5 fruit fly cellular contexts compared by ENCODE assay signal in genomic region chr3L:8289336-8290258, dm6.
A peak's percentile ranks its signal among the peaks of the same experiment; 100 is the strongest.
TF ChIP-seq lines count a peak whose summit lies in the region.

Gene cert (minus strand): TSS chr3L:8289870.

- TF ChIP-seq CTCF in whole organism, embryonic (GFP tag; optimal IDR thresholded peaks at IDR 0.05; lab: Kevin White, UChicago), result no peak

TF ChIP-seq in whole organism, adult, 20 proteins besides CTCF, POLR2A, EP300 and RAD21:
- TF ChIP-seq tj (GFP tag; optimal IDR thresholded peaks at IDR 0.05; lab: Kevin White, UChicago) (no peak), CG12768 (GFP tag; optimal IDR thresholded peaks at IDR 0.05; lab: Kevin White, UChicago) (peak; percentile 52), ovo (GFP tag; optimal IDR thresholded peaks at IDR 0.05; lab: Kevin White, UChicago) (no peak), CG7101 (tag; optimal IDR thresholded peaks at IDR 0.05; lab: Kevin White, UChicago) (no peak), pad (GFP tag; optimal IDR thresholded peaks at IDR 0.05; lab: Kevin White, UChicago) (peak; percentile 33), Crg-1 (GFP tag; optimal IDR thresholded peaks at IDR 0.05; lab: Kevin White, UChicago) (peak; percentile 43), CG1620 (GFP tag; optimal IDR thresholded peaks at IDR 0.05; lab: Kevin White, UChicago) (peak; percentile 2), CG14711 (tag; optimal IDR thresholded peaks at IDR 0.05; lab: Kevin White, UChicago) (peak; percentile 45), Hr96 (GFP tag; optimal IDR thresholded peaks at IDR 0.05; lab: Kevin White, UChicago) (peak; percentile 58), toe (GFP tag; optimal IDR thresholded peaks at IDR 0.05; lab: Kevin White, UChicago) (peak; percentile 52), CG5204 (GFP tag; optimal IDR thresholded peaks at IDR 0.05; lab: Kevin White, UChicago) (no peak), kay (GFP tag; lab: Kevin White, UChicago; ENCODE audit: borderline replicate concordance) (peak; percentile 11), Mnt (GFP tag; optimal IDR thresholded peaks at IDR 0.05; lab: Kevin White, UChicago) (no peak), CG7045 (GFP tag; optimal IDR thresholded peaks at IDR 0.05; lab: Kevin White, UChicago) (no peak), Clk (GFP tag; optimal IDR thresholded peaks at IDR 0.05; lab: Kevin White, UChicago) (no peak), cic (GFP tag; optimal IDR thresholded peaks at IDR 0.05; lab: Kevin White, UChicago) (peak; percentile 54), bab1 (GFP tag; optimal IDR thresholded peaks at IDR 0.05; lab: Kevin White, UChicago) (peak; percentile 32), CG33017 (tag; optimal IDR thresholded peaks at IDR 0.05; lab: Kevin White, UChicago) (no peak)

TF ChIP-seq in whole organism, embryonic, 481 proteins besides CTCF, POLR2A, EP300 and RAD21 (continues in another document):
- TF ChIP-seq CG7786 (GFP tag; optimal IDR thresholded peaks at IDR 0.05; lab: Kevin White, UChicago), result peak; percentile 36
- no peak for TF ChIP-seq CG10209 (GFP tag; optimal IDR thresholded peaks at IDR 0.05; lab: Kevin White, UChicago)
- TF ChIP-seq HLH3B (GFP tag; IDR thresholded peaks at IDR 0.05; lab: Robert Waterston, UW), result no peak
- TF ChIP-seq CG2116 (GFP tag; optimal IDR thresholded peaks at IDR 0.05; lab: Kevin White, UChicago), result peak; percentile 92
- peak; percentile 62; the same call in 1 of the 4 replicates for TF ChIP-seq chinmo (GFP tag; IDR thresholded peaks at IDR 0.05; lab: Robert Waterston, UW; ENCODE audit: partially characterized antibody)
- peak; percentile 81; the same call in 2 of the 3 replicates for TF ChIP-seq CG34422 (GFP tag; IDR thresholded peaks at IDR 0.05; lab: Robert Waterston, UW)
- peak; percentile 34 for TF ChIP-seq Hsf (GFP tag; optimal IDR thresholded peaks at IDR 0.05; lab: Kevin White, UChicago)
- peak; percentile 37 for TF ChIP-seq gsb-n (tag; optimal IDR thresholded peaks at IDR 0.05; lab: Kevin White, UChicago)
- TF ChIP-seq CG13296 (GFP tag; optimal IDR thresholded peaks at IDR 0.05; lab: Kevin White, UChicago), result peak; percentile 8
- TF ChIP-seq Hand (GFP tag; optimal IDR thresholded peaks at IDR 0.05; lab: Kevin White, UChicago), result peak; percentile 18
- no peak for TF ChIP-seq Hmx (GFP tag; optimal IDR thresholded peaks at IDR 0.05; lab: Kevin White, UChicago)
- TF ChIP-seq hb (GFP tag; IDR thresholded peaks at IDR 0.05; lab: Robert Waterston, UW; ENCODE audit: partially characterized antibody), result peak; percentile 86
- TF ChIP-seq Elba2 (GFP tag; optimal IDR thresholded peaks at IDR 0.05; lab: Kevin White, UChicago), result no peak
- peak; percentile 31 for TF ChIP-seq CG4854 (GFP tag; optimal IDR thresholded peaks at IDR 0.05; lab: Kevin White, UChicago)
- TF ChIP-seq CG30403 (GFP tag; optimal IDR thresholded peaks at IDR 0.05; lab: Kevin White, UChicago), result peak; percentile 47
- no peak for TF ChIP-seq CG9817 (tag; optimal IDR thresholded peaks at IDR 0.05; lab: Kevin White, UChicago)
- TF ChIP-seq Scr (GFP tag; IDR thresholded peaks at IDR 0.05; lab: Robert Waterston, UW; ENCODE audit: partially characterized antibody), result peak; percentile 92
- peak; percentile 57 for TF ChIP-seq phol (tag; optimal IDR thresholded peaks at IDR 0.05; lab: Kevin White, UChicago)

TF ChIP-seq in whole organism, prepupa, 60 proteins besides CTCF, POLR2A, EP300 and RAD21 (continues in another document):
- TF ChIP-seq CG6854 (GFP tag; optimal IDR thresholded peaks at IDR 0.05; lab: Kevin White, UChicago) (peak; percentile 55), salr (GFP tag; optimal IDR thresholded peaks at IDR 0.05; lab: Kevin White, UChicago) (peak in 1 of 2 experiments; percentile 11), cyc (GFP tag; optimal IDR thresholded peaks at IDR 0.05; lab: Kevin White, UChicago) (peak; percentile 9), Sox14 (GFP tag; optimal IDR thresholded peaks at IDR 0.05; lab: Kevin White, UChicago) (peak; percentile 59), CG3919 (GFP tag; optimal IDR thresholded peaks at IDR 0.05; lab: Kevin White, UChicago) (peak; percentile 63), CG31627 (GFP tag; optimal IDR thresholded peaks at IDR 0.05; lab: Kevin White, UChicago) (peak; percentile 52), Hr4 (GFP tag; optimal IDR thresholded peaks at IDR 0.05; lab: Kevin White, UChicago) (no peak), pdm3 (GFP tag; optimal IDR thresholded peaks at IDR 0.05; lab: Kevin White, UChicago) (peak; percentile 37), Ets96B (tag; optimal IDR thresholded peaks at IDR 0.05; lab: Kevin White, UChicago) (no peak), CG7368 (GFP tag; optimal IDR thresholded peaks at IDR 0.05; lab: Kevin White, UChicago) (peak; percentile 40), Smox (GFP tag; optimal IDR thresholded peaks at IDR 0.05; lab: Kevin White, UChicago) (no peak), Lpt (GFP tag; optimal IDR thresholded peaks at IDR 0.05; lab: Kevin White, UChicago) (no peak), fd85E (GFP tag; optimal IDR thresholded peaks at IDR 0.05; lab: Kevin White, UChicago) (no peak), esn (GFP tag; optimal IDR thresholded peaks at IDR 0.05; lab: Kevin White, UChicago) (peak; percentile 53), topi (GFP tag; optimal IDR thresholded peaks at IDR 0.05; lab: Kevin White, UChicago) (no peak), CG11762 (GFP tag; optimal IDR thresholded peaks at IDR 0.05; lab: Kevin White, UChicago; ENCODE audit: insufficient read depth) (no peak), CG32006 (GFP tag; optimal IDR thresholded peaks at IDR 0.05; lab: Kevin White, UChicago) (peak; percentile 5), CG10631 (GFP tag; optimal IDR thresholded peaks at IDR 0.05; lab: Kevin White, UChicago) (peak; percentile 30), fkh (GFP tag; optimal IDR thresholded peaks at IDR 0.05; lab: Kevin White, UChicago) (peak; percentile 86)

TF ChIP-seq in whole organism, pupa, 21 proteins besides CTCF, POLR2A, EP300 and RAD21:
- TF ChIP-seq CG8301 (tag; optimal IDR thresholded peaks at IDR 0.05; lab: Kevin White, UChicago), result no peak
- TF ChIP-seq CG12605 (GFP tag; IDR thresholded peaks at IDR 0.05; lab: Robert Waterston, UW), result no peak
- peak; percentile 69 for TF ChIP-seq EcR (GFP tag; optimal IDR thresholded peaks at IDR 0.05; lab: Kevin White, UChicago)
- no peak for TF ChIP-seq Ets98B (GFP tag; IDR thresholded peaks at IDR 0.05; lab: Robert Waterston, UW)
- peak; percentile 13 for TF ChIP-seq Pif1B (GFP tag; optimal IDR thresholded peaks at IDR 0.05; lab: Kevin White, UChicago)
- no peak for TF ChIP-seq CG14655 (GFP tag; optimal IDR thresholded peaks at IDR 0.05; lab: Kevin White, UChicago)
- TF ChIP-seq CG13204 (GFP tag; optimal IDR thresholded peaks at IDR 0.05; lab: Kevin White, UChicago), result no peak
- peak; percentile 35 for TF ChIP-seq Snoo (tag; optimal IDR thresholded peaks at IDR 0.05; lab: Kevin White, UChicago)
- TF ChIP-seq Pif1A (GFP tag; optimal IDR thresholded peaks at IDR 0.05; lab: Kevin White, UChicago), result peak; percentile 12
- TF ChIP-seq D1 (tag; optimal IDR thresholded peaks at IDR 0.05; lab: Kevin White, UChicago), result peak; percentile 12
- peak; percentile 9 for TF ChIP-seq CG34367 (tag; optimal IDR thresholded peaks at IDR 0.05; lab: Kevin White, UChicago)
- TF ChIP-seq CG4496 (GFP tag; IDR thresholded peaks at IDR 0.05; lab: Robert Waterston, UW), result 0 out of 3 replicates have a peak, but pooled peaks have one; percentile 9
- TF ChIP-seq CG8159 (tag; optimal IDR thresholded peaks at IDR 0.05; lab: Kevin White, UChicago), result no peak
- TF ChIP-seq CG10348 (GFP tag; IDR thresholded peaks at IDR 0.05; lab: Robert Waterston, UW), result no peak
- no peak for TF ChIP-seq rn (GFP tag; IDR thresholded peaks at IDR 0.05; lab: Robert Waterston, UW)
- TF ChIP-seq CG17806 (tag; optimal IDR thresholded peaks at IDR 0.05; lab: Kevin White, UChicago), result no peak
- TF ChIP-seq CG9948 (tag; optimal IDR thresholded peaks at IDR 0.05; lab: Kevin White, UChicago), result no peak
- TF ChIP-seq fd96Ca (GFP tag; IDR thresholded peaks at IDR 0.05; lab: Robert Waterston, UW), result no peak
- no peak for TF ChIP-seq CG32121 (GFP tag; IDR thresholded peaks at IDR 0.05; lab: Robert Waterston, UW)
- no peak for TF ChIP-seq gl (tag; optimal IDR thresholded peaks at IDR 0.05; lab: Kevin White, UChicago)
- TF ChIP-seq CG15710 (tag; optimal IDR thresholded peaks at IDR 0.05; lab: Kevin White, UChicago), result peak; percentile 4

TF ChIP-seq in whole organism, wandering third instar larva, 38 proteins besides CTCF, POLR2A, EP300 and RAD21 (continues in another document):
- TF ChIP-seq sage (GFP tag; optimal IDR thresholded peaks at IDR 0.05; lab: Kevin White, UChicago), result no peak
- TF ChIP-seq woc (GFP tag; optimal IDR thresholded peaks at IDR 0.05; lab: Kevin White, UChicago), result no peak
- TF ChIP-seq Sp1 (GFP tag; optimal IDR thresholded peaks at IDR 0.05; lab: Kevin White, UChicago), result peak; percentile 28
- TF ChIP-seq rgr (GFP tag; optimal IDR thresholded peaks at IDR 0.05; lab: Kevin White, UChicago), result peak; percentile 43
- no peak for TF ChIP-seq Mio (GFP tag; optimal IDR thresholded peaks at IDR 0.05; lab: Kevin White, UChicago)
- TF ChIP-seq pan (optimal IDR thresholded peaks at IDR 0.05; lab: Kevin White, UChicago), result no peak
- no peak for TF ChIP-seq Hr78 (GFP tag; optimal IDR thresholded peaks at IDR 0.05; lab: Kevin White, UChicago)
- no peak for TF ChIP-seq usp (GFP tag; optimal IDR thresholded peaks at IDR 0.05; lab: Kevin White, UChicago)
- TF ChIP-seq br (GFP tag; optimal IDR thresholded peaks at IDR 0.05; lab: Kevin White, UChicago), result peak; percentile 44
- TF ChIP-seq psq (GFP tag; optimal IDR thresholded peaks at IDR 0.05; lab: Kevin White, UChicago), result peak; percentile 33
- TF ChIP-seq Hr83 (GFP tag; optimal IDR thresholded peaks at IDR 0.05; lab: Kevin White, UChicago; ENCODE audit: poor library complexity, severe bottlenecking), result peak; percentile 23
- TF ChIP-seq sv (GFP tag; optimal IDR thresholded peaks at IDR 0.05; lab: Kevin White, UChicago), result peak; percentile 36
- peak; percentile 5 for TF ChIP-seq Myc (optimal IDR thresholded peaks at IDR 0.05; lab: Kevin White, UChicago)
- TF ChIP-seq Vsx2 (GFP tag; optimal IDR thresholded peaks at IDR 0.05; lab: Kevin White, UChicago; ENCODE audit: partially characterized antibody), result no peak
- TF ChIP-seq jim (GFP tag; optimal IDR thresholded peaks at IDR 0.05; lab: Kevin White, UChicago), result no peak
- no peak for TF ChIP-seq Dfd (GFP tag; optimal IDR thresholded peaks at IDR 0.05; lab: Kevin White, UChicago)
- TF ChIP-seq h (GFP tag; optimal IDR thresholded peaks at IDR 0.05; lab: Kevin White, UChicago), result peak; percentile 52
- peak; percentile 83 for TF ChIP-seq tai (GFP tag; optimal IDR thresholded peaks at IDR 0.05; lab: Kevin White, UChicago)
- no peak for TF ChIP-seq Dif (GFP tag; optimal IDR thresholded peaks at IDR 0.05; lab: Kevin White, UChicago; ENCODE audit: partially characterized antibody)
- peak; percentile 32 for TF ChIP-seq OdsH (GFP tag; optimal IDR thresholded peaks at IDR 0.05; lab: Kevin White, UChicago)
- no peak for TF ChIP-seq Abd-B (GFP tag; optimal IDR thresholded peaks at IDR 0.05; lab: Kevin White, UChicago)
- peak; percentile 50 for TF ChIP-seq Hnf4 (GFP tag; optimal IDR thresholded peaks at IDR 0.05; lab: Kevin White, UChicago)
- TF ChIP-seq dsf (GFP tag; optimal IDR thresholded peaks at IDR 0.05; lab: Kevin White, UChicago; ENCODE audit: borderline replicate concordance), result no peak
- peak; percentile 39 for TF ChIP-seq fru (GFP tag; optimal IDR thresholded peaks at IDR 0.05; lab: Kevin White, UChicago)
- TF ChIP-seq dmrt93B (GFP tag; optimal IDR thresholded peaks at IDR 0.05; lab: Kevin White, UChicago), result no peak
